Worm (Caenorhabditis elegans) whole organism, dauer: ENCODE data around the gene F53F1.4.

Experiments used
- unc-62 ChIP-seq: sonication (generic microtip); optimal IDR thresholded peaks from 2 replicates; lab custom pipeline; 2017; ENCODE audit warnings: missing biosample characterization, missing genetic modification reagents, missing genetic modification characterization

Gene F53F1.4

ce11 chrV:13410688-13411087, at the start of gene F53F1.4:
Gene F53F1.4 (plus strand): TSS chrV:13411077.
- TF ChIP-seq unc-62 (GFP tag; lab: Kevin White, UChicago): no peak

- no peak for TF ChIP-seq unc-62 (GFP tag; lab: Kevin White, UChicago)
Observed at ce11 chrV:13363415-13363814, 47.5 kb upstream of the F53F1.4 start, which contains the start of gene srg-46. Gene srg-46 (plus strand): TSS chrV:13363715.

ce11 chrV:13364227-13364626, 46.6 kb upstream of the F53F1.4 start:
- no peak for TF ChIP-seq unc-62 (GFP tag; lab: Kevin White, UChicago)

DNA sequence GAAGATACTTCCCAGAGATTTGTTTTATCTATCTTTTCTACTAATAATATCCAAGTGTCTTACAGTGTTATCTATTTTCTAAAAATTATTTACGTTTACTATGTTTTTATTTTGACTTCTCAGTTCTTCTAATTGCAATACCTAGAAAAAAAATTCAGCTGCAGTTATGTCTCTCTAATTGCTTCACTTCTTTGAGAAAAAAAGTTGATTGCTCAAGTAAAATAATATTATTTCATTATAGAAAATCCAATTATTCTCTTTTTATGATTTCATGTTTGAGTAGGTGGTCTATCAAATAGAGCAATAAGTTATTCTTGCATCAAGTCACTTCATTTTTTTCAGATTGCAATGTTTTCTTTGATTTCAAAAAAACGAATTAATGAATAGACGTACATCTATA, 44.4 kb upstream of the F53F1.4 start:
- no peak for TF ChIP-seq unc-62 (GFP tag; lab: Kevin White, UChicago)

- no peak for TF ChIP-seq unc-62 (GFP tag; lab: Kevin White, UChicago)
Observed at ce11 chrV:13367024-13367423, 43.9 kb upstream of the F53F1.4 start, which contains the start of gene srx-125. Gene srx-125 (plus strand): TSS chrV:13367324.

DNA sequence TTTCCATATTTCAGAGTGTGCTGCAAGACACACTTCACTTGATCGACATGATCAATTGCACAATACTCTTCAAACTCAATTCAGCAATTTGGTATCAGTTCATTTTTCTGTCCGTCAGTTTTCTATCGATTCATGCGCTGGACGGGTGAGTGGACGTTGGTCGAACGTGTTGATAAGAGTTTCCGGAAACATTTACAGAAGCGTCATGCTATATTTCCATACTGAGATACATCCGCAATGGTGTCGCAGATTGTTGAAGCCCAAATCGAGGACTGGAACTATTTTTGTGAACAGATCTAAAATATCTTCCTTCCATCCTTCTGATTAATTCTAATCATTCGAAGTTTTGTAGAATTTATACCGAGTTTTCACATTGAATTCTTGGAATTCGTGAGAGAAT, 41.2 kb upstream of the F53F1.4 start:
- TF ChIP-seq unc-62 (GFP tag; lab: Kevin White, UChicago): no peak

DNA sequence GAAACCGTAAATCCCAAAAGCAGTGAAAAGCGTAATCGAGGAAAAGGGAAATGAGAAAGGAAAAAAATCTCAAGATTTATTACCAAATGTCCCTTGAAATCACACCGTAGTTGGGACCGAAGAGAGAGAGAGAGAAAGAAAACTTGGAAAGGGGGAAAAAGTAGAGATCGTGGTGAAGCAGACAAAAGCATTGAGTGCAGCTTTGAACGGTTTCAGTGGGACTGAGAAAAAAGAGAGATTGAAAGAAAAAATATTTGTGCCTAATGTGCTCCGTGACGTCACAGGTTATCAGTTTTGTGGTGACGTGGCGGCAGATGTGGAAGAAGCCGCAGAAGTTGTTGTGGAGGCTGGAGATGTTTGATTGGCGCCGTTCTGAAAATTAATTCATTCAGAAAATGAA, 40.6 kb upstream of the F53F1.4 start:
- TF ChIP-seq unc-62 (GFP tag; lab: Kevin White, UChicago): no peak

DNA sequence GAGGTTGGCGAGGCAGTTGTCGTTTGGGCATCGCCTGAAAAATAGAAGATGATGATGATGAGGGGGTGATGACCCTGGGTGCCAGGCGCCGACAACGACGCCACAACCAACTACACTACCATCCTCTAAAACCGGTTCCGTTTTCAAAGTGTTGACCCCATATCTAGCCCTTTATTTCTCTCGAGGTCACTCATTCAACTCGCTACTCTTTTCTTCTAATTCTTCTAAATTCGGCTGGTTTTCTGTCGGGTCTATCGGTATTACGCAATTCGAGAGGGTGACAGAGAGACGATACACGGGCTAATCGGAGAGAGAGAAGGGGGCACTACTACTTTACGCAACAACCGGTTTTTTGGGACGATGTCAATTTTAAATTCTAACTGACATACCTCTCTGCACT, 39.5 kb upstream of the F53F1.4 start:
- no peak for TF ChIP-seq unc-62 (GFP tag; lab: Kevin White, UChicago)

DNA sequence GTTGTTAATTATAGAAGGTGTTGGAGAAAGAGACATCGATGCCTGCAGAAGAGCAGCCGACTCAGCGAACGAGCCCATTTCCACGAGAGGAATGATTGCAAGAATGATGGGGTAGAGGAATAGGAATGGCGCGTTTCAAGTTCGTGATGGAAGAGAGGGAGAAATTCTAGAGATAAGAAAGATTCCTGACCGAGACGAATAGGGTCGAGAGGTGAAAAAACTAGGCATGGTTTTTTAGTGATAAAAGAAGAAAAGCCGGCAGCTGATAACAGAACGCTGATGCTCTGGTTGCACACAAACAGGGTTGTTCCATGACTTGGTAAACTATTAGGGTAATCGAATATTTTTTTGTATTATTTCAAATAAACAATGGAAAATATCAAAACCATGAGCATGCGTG, 38.1 kb upstream of the F53F1.4 start:
- TF ChIP-seq unc-62 (GFP tag; lab: Kevin White, UChicago): no peak

ce11 chrV:13373643-13374042, 37.2 kb upstream of the F53F1.4 start:
- TF ChIP-seq unc-62 (GFP tag; lab: Kevin White, UChicago): no peak

DNA sequence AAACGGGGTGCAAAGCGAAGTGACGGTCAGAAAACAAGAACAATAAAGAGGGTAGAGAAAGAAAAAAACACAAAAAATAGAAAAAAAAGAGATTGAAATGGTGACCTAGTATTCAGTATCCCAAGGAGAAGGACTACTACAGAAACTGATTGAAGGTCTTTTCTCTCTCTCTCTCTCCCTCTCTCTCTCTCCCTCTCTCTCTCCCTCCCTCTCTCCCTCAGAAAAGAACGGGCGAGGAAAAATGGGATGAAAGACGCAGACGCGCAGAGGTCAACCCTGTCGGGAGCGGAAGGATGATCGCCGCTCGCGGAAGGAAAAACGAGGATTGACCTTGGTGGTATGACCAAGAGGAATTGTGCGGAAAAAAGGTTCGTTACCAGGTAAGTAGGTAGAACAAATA, 36.3 kb upstream of the F53F1.4 start:
- no peak for TF ChIP-seq unc-62 (GFP tag; lab: Kevin White, UChicago)

DNA sequence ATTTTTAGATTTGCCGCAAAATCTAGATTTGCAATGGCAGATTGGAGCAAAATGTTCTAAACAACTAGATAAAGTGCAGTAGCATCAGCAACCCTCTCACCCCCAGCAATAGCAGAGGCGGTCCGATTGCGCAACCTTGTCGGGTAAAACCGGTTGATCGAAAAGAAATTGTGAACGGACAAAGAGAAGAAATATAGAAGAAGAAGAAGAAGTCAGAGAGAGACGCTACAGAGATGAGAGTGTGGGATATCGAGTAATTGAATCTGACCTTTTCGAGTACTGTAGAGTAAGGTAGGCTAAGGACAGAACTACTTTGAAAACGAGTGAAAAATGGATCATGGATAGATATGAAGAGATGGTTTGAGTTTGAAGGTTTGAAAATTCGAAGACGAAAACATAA, 35.0 kb upstream of the F53F1.4 start:
- TF ChIP-seq unc-62 (GFP tag; lab: Kevin White, UChicago): no peak

DNA sequence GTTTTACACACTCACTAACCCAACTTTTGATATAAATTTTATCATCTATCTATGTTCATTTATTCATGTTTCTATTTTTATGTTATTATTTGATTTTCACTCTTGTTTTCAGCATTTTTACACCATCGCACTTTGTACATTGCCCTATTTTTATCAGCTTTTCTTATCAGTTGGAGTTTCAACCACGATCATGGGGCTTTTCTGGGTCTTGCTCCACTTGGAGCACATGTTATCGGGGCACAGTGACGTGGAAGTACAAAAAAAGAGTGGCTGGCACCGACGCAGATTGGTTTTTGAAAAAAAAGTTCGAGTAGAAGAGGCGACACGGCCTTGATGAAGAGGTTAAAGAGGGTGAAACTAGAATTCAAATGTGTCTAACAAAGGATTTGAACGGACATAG, 33.7 kb upstream of the F53F1.4 start:
- TF ChIP-seq unc-62 (GFP tag; lab: Kevin White, UChicago): no peak

DNA sequence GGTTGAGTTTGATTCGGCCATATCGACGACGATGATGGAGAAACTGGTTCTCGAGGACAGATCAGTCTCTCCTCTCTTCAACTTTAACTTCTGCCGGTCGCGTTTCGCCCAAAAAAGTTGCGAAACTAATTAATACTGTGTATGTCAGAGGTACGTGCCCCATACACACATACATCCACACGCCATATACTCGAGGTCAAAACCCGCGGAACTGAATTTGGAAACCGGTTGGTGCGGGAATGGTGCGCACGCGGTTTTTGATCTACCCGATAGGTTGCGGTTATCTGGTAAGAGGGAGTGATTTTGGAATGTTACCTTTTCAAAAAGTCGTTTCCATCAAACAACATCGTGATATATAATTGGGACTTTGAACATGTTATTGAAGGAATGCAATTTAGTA, 30.7 kb upstream of the F53F1.4 start, which contains the start of gene ifbp-1:
TSS of gene ifbp-1 (minus strand) at position 85 of the 400 bp plus-strand sequence.
- TF ChIP-seq unc-62 (GFP tag; lab: Kevin White, UChicago): no peak

DNA sequence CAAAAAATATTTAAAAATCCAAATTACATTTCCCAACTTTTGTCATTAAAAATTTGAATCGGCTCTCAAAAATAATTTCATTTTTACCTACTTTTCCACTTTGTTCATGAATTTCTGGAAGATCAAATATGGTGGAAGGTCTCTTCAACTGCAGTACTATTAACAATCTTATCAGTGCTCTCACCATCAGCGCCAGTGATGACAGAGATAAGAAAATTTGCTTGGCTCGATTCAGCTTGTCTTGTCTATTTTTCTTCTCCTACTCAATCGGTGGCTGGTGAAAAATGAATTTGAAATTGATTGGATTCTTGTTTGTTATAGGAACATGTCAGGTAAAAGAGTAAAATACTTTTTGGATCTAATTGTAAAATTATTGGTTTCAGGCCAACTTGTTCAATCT, 29.9 kb upstream of the F53F1.4 start, which contains the start of gene cpz-2:
TSS of gene cpz-2 (plus strand) at position 210 of the 400 bp plus-strand sequence.
- no peak for TF ChIP-seq unc-62 (GFP tag; lab: Kevin White, UChicago)

DNA sequence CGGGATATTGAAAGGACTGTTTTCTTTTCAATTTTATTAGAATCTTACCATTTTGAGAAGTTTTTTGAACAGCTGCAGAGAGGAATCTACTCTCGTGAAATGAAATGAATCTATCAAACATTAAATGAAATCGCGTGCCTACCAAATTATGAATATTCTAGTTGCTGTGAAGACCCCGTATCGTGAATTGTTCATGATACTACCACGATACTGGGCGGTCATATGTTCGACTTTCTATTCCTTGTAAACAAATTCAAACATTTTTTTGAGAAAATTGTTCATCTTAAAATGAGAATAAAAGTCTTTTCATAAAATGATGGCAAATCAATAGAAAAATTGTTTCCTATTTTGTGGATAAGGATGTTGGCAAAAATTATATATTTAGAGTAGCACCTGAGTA, 25.1 kb upstream of the F53F1.4 start, which contains the start of gene gcy-34:
TSS of gene gcy-34 (minus strand) at position 101 of the 400 bp plus-strand sequence.
- no peak for TF ChIP-seq unc-62 (GFP tag; lab: Kevin White, UChicago)

DNA sequence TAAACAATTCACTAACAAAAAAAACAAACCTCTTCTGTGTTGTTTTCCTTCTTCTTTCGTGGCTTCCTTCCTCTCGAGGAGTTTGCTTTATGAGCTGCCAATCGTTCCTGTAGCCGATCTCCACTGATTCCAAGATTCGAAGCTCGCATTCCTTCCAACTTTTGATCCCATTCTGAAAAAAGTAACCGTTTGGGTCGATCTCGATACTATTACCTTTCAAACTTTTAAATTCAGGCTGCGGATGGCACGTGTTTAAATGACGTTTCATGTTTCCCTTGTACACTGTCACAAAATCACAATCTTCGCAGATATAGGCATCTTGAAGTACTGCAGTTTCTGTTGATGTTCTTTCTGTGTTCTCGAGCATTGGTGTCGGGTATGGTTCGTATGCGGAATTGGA, 23.4 kb upstream of the F53F1.4 start:
- no peak for TF ChIP-seq unc-62 (GFP tag; lab: Kevin White, UChicago)

ce11 chrV:13388961-13389360, 21.9 kb upstream of the F53F1.4 start:
- no peak for TF ChIP-seq unc-62 (GFP tag; lab: Kevin White, UChicago)
